Worm (Caenorhabditis elegans) whole organism, young adult: ENCODE measurements around the gene F55G1.6.
A peak's percentile ranks its signal among the peaks of the same experiment; 100 is the strongest.

ENCODE experiments used
- T26A5.8 ChIP-seq: sonication (generic microtip); optimal IDR thresholded peaks from 2 replicates; lab custom pipeline; 2016; ENCODE audit warnings: missing genetic modification characterization, missing compliant biosample characterization
- efl-1 ChIP-seq: fragments of 150-350 bp; optimal IDR thresholded peaks from 2 replicates; lab custom pipeline; 2014; ENCODE audit warnings: missing biosample characterization, missing genetic modification reagents, missing genetic modification characterization
- ekl-4 ChIP-seq: fragments of 200-800 bp; sonication (Bioruptor generic); IDR thresholded peaks from 2 replicates; pipeline ENCODE4 v1.3.6; 2022; ENCODE audit warnings: missing genetic modification reagents, missing genetic modification characterization, missing compliant biosample characterization
- hlh-26 ChIP-seq: fragments of 200-800 bp; sonication (Bioruptor generic); conservative IDR thresholded peaks from 2 replicates; pipeline ENCODE4 v1.3.6; 2022; ENCODE audit warnings: missing genetic modification reagents, missing genetic modification characterization, missing compliant biosample characterization
- let-607 ChIP-seq, 2 experiments: fragments of 200-800 bp in 1 of 2; sonication (Bioruptor generic) in 1 of 2; sonication (generic microtip) in 1 of 2; optimal IDR thresholded peaks; 2 replicates each; lab custom pipeline; 2016 to 2018; ENCODE audit warnings: mild to moderate bottlenecking in 2 of 2, missing compliant biosample characterization in 2 of 2, missing genetic modification characterization in 2 of 2, moderate library complexity in 2 of 2, missing genotype in 1 of 2
- rpc-1 ChIP-seq, 2 experiments: fragments of 150-350 bp in 1 of 2; sonication (generic microtip) in 1 of 2; optimal IDR thresholded peaks; 2 replicates each; lab custom pipeline; 2014 to 2018; ENCODE audit warnings: missing biosample characterization in 1 of 2, missing genetic modification characterization in 1 of 2, missing genetic modification reagents in 1 of 2, missing genotype in 1 of 2

ce11 chrIV:7499302-7499701 is 26.0 kb downstream of the F55G1.6 start:
- TF ChIP-seq rpc-1 (optimal IDR thresholded peaks at IDR 0.05; lab: Kevin White, UChicago) = peak; percentile 62
- TF ChIP-seq rpc-1 (tag; optimal IDR thresholded peaks at IDR 0.05; lab: Kevin White, UChicago) = peak; percentile 82
- TF ChIP-seq let-607 (tag; optimal IDR thresholded peaks at IDR 0.05; lab: Kevin White, UChicago) = no peak
- no peak for TF ChIP-seq hlh-26
- TF ChIP-seq efl-1 (GFP tag; lab: Kevin White, UChicago) = no peak
- no peak for TF ChIP-seq T26A5.8 (tag; lab: Kevin White, UChicago)
- TF ChIP-seq ekl-4 (GFP tag; lab: Robert Waterston, UW) = no peak
